Worm (Caenorhabditis elegans) whole organism, L4/young adult: ENCODE data around the gene pyp-1.

Experiments used
- W03F9.2 ChIP-seq: fragments of 150-350 bp; optimal IDR thresholded peaks from 2 replicates; lab custom pipeline; 2014; ENCODE audit warnings: missing biosample characterization, missing genetic modification characterization
- dao-5 ChIP-seq: sonication (generic microtip); optimal IDR thresholded peaks from 2 replicates; lab custom pipeline; 2016; ENCODE audit warnings: missing genotype, missing genetic modification characterization, moderate library complexity, missing compliant biosample characterization

- no peak for TF ChIP-seq dao-5 (tag; lab: Kevin White, UChicago)
- no peak for TF ChIP-seq W03F9.2 (tag; lab: Kevin White, UChicago)
Measured at ce11 chrIV:9972629-9973028, 26.1 kb downstream of the pyp-1 start, which contains the start of the genes C47E12.12 and C47E12.10.
